Worm (Caenorhabditis elegans) whole organism, young adult: ENCODE measurements around the gene pha-1.

Experiments
- T07F8.4 ChIP-seq: sonication (generic microtip); optimal IDR thresholded peaks from 2 replicates; lab custom pipeline; 2016; ENCODE audit warnings: mild to moderate bottlenecking, missing genetic modification characterization, moderate library complexity, missing compliant biosample characterization
- cebp-2 ChIP-seq: fragments of 200-800 bp; sonication (Bioruptor generic); IDR thresholded peaks from 2 replicates; pipeline ENCODE4 v1.3.6; 2022; ENCODE audit warnings: missing genetic modification characterization, missing compliant biosample characterization
- snpc-3.4 ChIP-seq: sonication (generic microtip); optimal IDR thresholded peaks from 2 replicates; lab custom pipeline; 2017; ENCODE audit warnings: missing genetic modification characterization, mild to moderate bottlenecking, missing compliant biosample characterization, antibody characterized with exemption, moderate library complexity, missing genotype, missing genetic modification reagents
- ztf-25 ChIP-seq: fragments of 200-800 bp; sonication (Bioruptor generic); IDR thresholded peaks from 2 replicates; pipeline ENCODE4 v1.3.6; 2022; ENCODE audit warnings: missing genetic modification reagents, missing genetic modification characterization, missing compliant biosample characterization

DNA sequence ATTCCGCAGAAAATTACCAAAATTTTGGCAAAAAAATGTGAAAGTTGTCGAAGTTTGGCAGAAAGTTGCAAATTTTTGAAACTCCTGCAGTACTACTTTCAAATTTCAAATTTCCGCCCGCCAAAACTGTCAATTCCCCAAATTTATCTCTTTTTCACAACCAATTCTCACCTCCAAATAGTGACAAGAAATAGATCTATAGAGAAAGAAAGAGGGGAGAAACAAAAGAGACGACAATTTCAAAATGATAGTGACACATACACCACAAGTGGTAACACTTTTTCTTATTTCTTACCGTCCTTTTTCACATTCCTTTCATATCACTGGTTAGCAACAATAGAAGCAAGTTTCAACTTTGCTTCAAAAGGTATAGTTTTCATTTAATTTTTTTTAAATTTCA lies 47.6 kb upstream of the pha-1 start:
- TF ChIP-seq snpc-3.4 (no peak), T07F8.4 (tag; lab: Kevin White, UChicago) (no peak), cebp-2 (GFP tag; lab: Robert Waterston, UW) (no peak), ztf-25 (GFP tag; lab: Robert Waterston, UW) (no peak)
